Worm (Caenorhabditis elegans) whole organism, mixed stage, embryonic: ENCODE data around the gene hmit-1.3.

Source experiments
- ceh-43 ChIP-seq: fragments of 200-800 bp; sonication (Bioruptor generic); optimal IDR thresholded peaks from 2 replicates; lab custom pipeline; 2018; ENCODE audit warnings: mild to moderate bottlenecking, missing genetic modification characterization, moderate library complexity, missing compliant biosample characterization
- ces-1 ChIP-seq: fragments of 150-350 bp; optimal IDR thresholded peaks from 2 replicates; lab custom pipeline; 2014; ENCODE audit warnings: missing biosample characterization, missing genetic modification reagents, missing genetic modification characterization
- cnd-1 ChIP-seq: fragments of 200-800 bp; sonication (Bioruptor generic); optimal IDR thresholded peaks from 2 replicates; lab custom pipeline; 2018; ENCODE audit warnings: mild to moderate bottlenecking, missing genetic modification characterization, missing compliant biosample characterization
- elt-3 ChIP-seq: fragments of 150-350 bp; optimal IDR thresholded peaks from 2 replicates; lab custom pipeline; 2014; ENCODE audit warnings: missing biosample characterization, missing genetic modification characterization
- lin-13 ChIP-seq: fragments of 150-350 bp; optimal IDR thresholded peaks from 2 replicates; lab custom pipeline; 2014; ENCODE audit warnings: missing biosample characterization, missing genetic modification characterization
- lsy-2 ChIP-seq: fragments of 150-350 bp; optimal IDR thresholded peaks from 2 replicates; lab custom pipeline; 2014; ENCODE audit warnings: missing biosample characterization, missing genetic modification characterization
- mep-1 ChIP-seq: fragments of 150-350 bp; optimal IDR thresholded peaks from 2 replicates; lab custom pipeline; 2017; ENCODE audit warnings: missing biosample characterization, missing genetic modification reagents, missing genetic modification characterization, inconsistent platforms
- nhr-12 ChIP-seq: fragments of 150-350 bp; optimal IDR thresholded peaks from 2 replicates; lab custom pipeline; 2014; ENCODE audit warnings: missing biosample characterization, missing genetic modification characterization
- nhr-2 ChIP-seq: fragments of 150-350 bp; optimal IDR thresholded peaks from 2 replicates; lab custom pipeline; 2014; ENCODE audit warnings: missing biosample characterization, missing genetic modification characterization
- nhr-76 ChIP-seq: sonication (generic microtip); optimal IDR thresholded peaks from 2 replicates; lab custom pipeline; 2017; ENCODE audit warnings: missing biosample characterization, missing genetic modification characterization
- snpc-4 ChIP-seq: fragments of 150-350 bp; optimal IDR thresholded peaks from 2 replicates; lab custom pipeline; 2014; ENCODE audit warnings: missing biosample characterization, missing genetic modification characterization
- unc-62 ChIP-seq: fragments of 150-350 bp; optimal IDR thresholded peaks from 2 replicates; lab custom pipeline; 2014; ENCODE audit warnings: missing biosample characterization, missing genetic modification reagents, missing genetic modification characterization
- ztf-11 ChIP-seq: fragments of 150-350 bp; optimal IDR thresholded peaks from 2 replicates; lab custom pipeline; 2014; ENCODE audit warnings: missing biosample characterization, missing genetic modification characterization

DNA sequence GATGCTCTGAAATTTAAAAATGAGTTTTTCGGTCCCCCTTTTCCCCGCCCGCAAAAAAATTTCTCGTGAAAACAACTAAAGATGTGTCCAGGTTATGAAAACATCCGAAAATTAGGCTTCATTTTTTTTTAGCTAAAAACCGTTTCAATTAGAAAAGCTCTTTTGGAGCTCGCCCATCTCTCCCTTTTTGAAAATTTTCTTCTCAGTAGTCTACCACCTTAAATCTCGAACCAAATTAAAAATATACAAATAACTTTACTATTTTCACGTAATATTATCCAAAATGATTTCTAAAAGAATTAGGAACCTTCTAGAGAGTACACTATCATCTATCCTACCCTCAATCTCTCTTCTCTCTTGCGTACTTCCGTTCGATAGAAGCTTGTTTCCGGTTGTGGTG, 42.9 kb upstream of the hmit-1.3 start:
- TF ChIP-seq ztf-11 (tag; lab: Kevin White, UChicago) (no peak), mep-1 (tag; lab: Kevin White, UChicago) (no peak), lin-13 (tag; lab: Kevin White, UChicago) (no peak), nhr-76 (tag; lab: Kevin White, UChicago) (no peak), elt-3 (tag; lab: Kevin White, UChicago) (no peak), unc-62 (GFP tag; lab: Kevin White, UChicago) (no peak), ceh-43 (GFP tag; lab: Kevin White, UChicago) (no peak), snpc-4 (tag; lab: Kevin White, UChicago) (no peak), cnd-1 (no peak), nhr-2 (no peak), lsy-2 (tag; lab: Kevin White, UChicago) (no peak), nhr-12 (tag; lab: Kevin White, UChicago) (no peak), ces-1 (no peak)
